Worm (Caenorhabditis elegans): ENCODE data around the gene let-756.

Gene let-756

DNA sequence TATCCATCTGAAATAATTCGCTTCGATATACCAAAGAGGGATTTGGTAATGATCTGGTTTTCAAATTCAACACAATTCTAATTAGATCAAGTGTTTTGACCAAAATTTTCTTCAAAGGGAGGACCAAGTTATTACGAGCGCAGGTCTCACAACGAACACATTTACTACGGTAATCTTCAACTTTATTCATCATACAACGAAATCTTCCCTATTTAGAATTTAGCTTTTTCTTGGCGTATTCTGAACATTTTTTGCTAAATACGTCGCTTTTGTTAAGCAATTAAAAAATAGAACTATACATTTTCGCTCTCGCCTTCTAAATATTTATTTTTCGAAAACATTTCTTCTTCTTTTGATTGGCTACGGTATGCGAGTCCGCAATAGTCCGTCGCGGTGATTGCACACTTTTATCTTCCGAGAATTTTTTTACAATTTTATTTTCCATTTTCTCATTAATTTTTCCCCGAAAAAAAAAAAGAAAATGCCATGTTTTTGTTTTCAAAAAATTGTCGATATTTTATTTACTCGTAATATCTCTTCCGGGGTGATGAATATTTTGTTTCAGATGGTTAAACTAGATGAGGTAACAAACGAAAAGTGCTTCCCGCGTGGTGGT lies 23.8 kb upstream of the let-756 start, which contains the start of gene let-716 (continued):
- TF ChIP-seq lin-39 (tag; optimal IDR thresholded peaks at IDR 0.05) (no peak), unc-98 (GFP tag; IDR thresholded peaks at IDR 0.05) (no peak), lsy-2 (tag; optimal IDR thresholded peaks at IDR 0.05) (peak; percentile 93 to 98), nhr-47 (tag; optimal IDR thresholded peaks at IDR 0.05) (peak; percentile 33), isw-1 (GFP tag; IDR thresholded peaks at IDR 0.05) (no peak), skn-1 (tag; optimal IDR thresholded peaks at IDR 0.05) (no peak), vab-15 (tag; optimal IDR thresholded peaks at IDR 0.05) (no peak), ceh-90 (tag; optimal IDR thresholded peaks at IDR 0.05) (no peak), nhr-84 (tag; optimal IDR thresholded peaks at IDR 0.05) (no peak), fkh-8 (tag; optimal IDR thresholded peaks at IDR 0.05) (no peak), hlh-4 (tag; optimal IDR thresholded peaks at IDR 0.05) (no peak), ztf-11 (tag; optimal IDR thresholded peaks at IDR 0.05) (no peak), nhr-90 (tag; optimal IDR thresholded peaks at IDR 0.05; ENCODE audit: poor library complexity) (no peak), nhr-77 (tag; optimal IDR thresholded peaks at IDR 0.05) (no peak), unc-86 (tag; optimal IDR thresholded peaks at IDR 0.05) (no peak), lin-13 (GFP tag; optimal IDR thresholded peaks at IDR 0.05) (no peak), pax-3 (tag; optimal IDR thresholded peaks at IDR 0.05) (no peak), rnt-1 (tag; optimal IDR thresholded peaks at IDR 0.05) (peak; percentile 21), fkh-10 (GFP tag; optimal IDR thresholded peaks at IDR 0.05) (no peak), lin-35 (GFP tag; optimal IDR thresholded peaks at IDR 0.05) (peak; percentile 45 to 54), ces-1 (GFP tag; optimal IDR thresholded peaks at IDR 0.05) (no peak), nhr-76 (tag; optimal IDR thresholded peaks at IDR 0.05) (no peak), lin-15B (tag; optimal IDR thresholded peaks at IDR 0.05) (peak; percentile 13), ets-5 (GFP tag; IDR thresholded peaks at IDR 0.05) (no peak), alr-1 (tag; optimal IDR thresholded peaks at IDR 0.05; ENCODE audit: borderline replicate concordance) (no peak), nhr-11 (tag; optimal IDR thresholded peaks at IDR 0.05) (no peak), ceh-63 (GFP tag; optimal IDR thresholded peaks at IDR 0.05) (no peak), nhr-28 (tag; optimal IDR thresholded peaks at IDR 0.05) (no peak), fos-1 (tag; optimal IDR thresholded peaks at IDR 0.05) (no peak), zag-1 (tag; optimal IDR thresholded peaks at IDR 0.05) (no peak), irx-1 (tag; optimal IDR thresholded peaks at IDR 0.05) (no peak), tlp-1 (tag; optimal IDR thresholded peaks at IDR 0.05) (no peak), sptf-1 (tag; optimal IDR thresholded peaks at IDR 0.05) (no peak), aly-2 (tag; optimal IDR thresholded peaks at IDR 0.05) (no peak), lin-14 (GFP tag; optimal IDR thresholded peaks at IDR 0.05) (no peak), snu-23 (GFP tag; optimal IDR thresholded peaks at IDR 0.05) (peak; percentile 59), C04F5.9 (tag; optimal IDR thresholded peaks at IDR 0.05) (no peak), ceh-88 (GFP tag; IDR thresholded peaks at IDR 0.05) (no peak), pag-3 (tag; optimal IDR thresholded peaks at IDR 0.05; ENCODE audit: borderline replicate concordance, insufficient read depth) (no peak), snpc-4 (tag; optimal IDR thresholded peaks at IDR 0.05) (no peak), elt-3 (tag; optimal IDR thresholded peaks at IDR 0.05) (no peak), nhr-12 (tag; optimal IDR thresholded peaks at IDR 0.05) (no peak), blmp-1 (tag; optimal IDR thresholded peaks at IDR 0.05) (no peak), nhr-20 (tag; optimal IDR thresholded peaks at IDR 0.05) (peak; percentile 26), ceh-8 (GFP tag; optimal IDR thresholded peaks at IDR 0.05) (no peak), swsn-7 (tag; optimal IDR thresholded peaks at IDR 0.05) (peak; percentile 39), elt-2 (tag; optimal IDR thresholded peaks at IDR 0.05) (no peak), sox-4 (tag; optimal IDR thresholded peaks at IDR 0.05) (no peak), egl-27 (tag; optimal IDR thresholded peaks at IDR 0.05) (no peak), zip-4 (GFP tag; optimal IDR thresholded peaks at IDR 0.05) (no peak)

Data from whole organism, L1 larva.